Fruit fly (Drosophila melanogaster) whole organism, adult: ENCODE results near the gene CG14111.

ENCODE experiments used
- CG14711 ChIP-seq: fragments of 200-800 bp; sonication (Bioruptor generic); optimal IDR thresholded peaks from 2 replicates; lab custom pipeline; 2018; ENCODE audit warnings: missing biosample characterization, mild to moderate bottlenecking, missing genetic modification characterization, moderate library complexity
- CG33017 ChIP-seq: fragments of 200-800 bp; sonication (Bioruptor generic); optimal IDR thresholded peaks from 2 replicates; lab custom pipeline; 2018; ENCODE audit warnings: missing biosample characterization, mild to moderate bottlenecking, missing genetic modification characterization, moderate library complexity
- Crg-1 ChIP-seq: fragments of 200-800 bp; sonication (Bioruptor generic); optimal IDR thresholded peaks from 2 replicates; lab custom pipeline; 2016; ENCODE audit warnings: missing biosample characterization, missing genetic modification characterization
- Hr96 ChIP-seq: fragments of 200-800 bp; sonication (Bioruptor generic); optimal IDR thresholded peaks from 2 replicates; lab custom pipeline; 2016; ENCODE audit warnings: missing biosample characterization, missing genetic modification characterization
- bab1 ChIP-seq: fragments of 200-800 bp; sonication (Bioruptor generic); optimal IDR thresholded peaks from 3 replicates; lab custom pipeline; 2019; ENCODE audit warnings: missing biosample characterization, mild to moderate bottlenecking, missing genetic modification characterization, moderate library complexity
- ovo ChIP-seq: fragments of 200-800 bp; sonication (Bioruptor generic); optimal IDR thresholded peaks from 2 replicates; lab custom pipeline; 2016; ENCODE audit warnings: missing biosample characterization, missing genetic modification characterization

- TF ChIP-seq CG14711: no peak
- no peak for TF ChIP-seq CG33017
- no peak for TF ChIP-seq ovo
- no peak for TF ChIP-seq Hr96 (GFP tag; lab: Kevin White, UChicago)
- no peak for TF ChIP-seq bab1
- no peak for TF ChIP-seq Crg-1 (GFP tag; lab: Kevin White, UChicago)
Measured at dm6 chr3L:13409809-13410521, 32.2 kb downstream of the CG14111 start.
